Fruit fly (Drosophila melanogaster): ENCODE measurements around the gene fng.
A peak's percentile ranks its signal among the peaks of the same experiment; 100 is the strongest.

The fng gene

dm6 chr3L:20962455-20962854, 13.1 kb upstream of the fng start, which contains the start of gene CG10587:
TSS of gene CG10587 (minus strand) at chr3L:20962555.
- TF ChIP-seq ems (GFP tag; optimal IDR thresholded peaks at IDR 0.05) (no peak), HHEX (GFP tag; optimal IDR thresholded peaks at IDR 0.05) (no peak), GATAe (GFP tag; conservative IDR thresholded peaks at IDR 0.05) (no peak), tgo (GFP tag; IDR thresholded peaks at IDR 0.05) (no peak), YL-1 (GFP tag; optimal IDR thresholded peaks at IDR 0.05) (no peak)

- no peak for TF ChIP-seq CG8944 (GFP tag; optimal IDR thresholded peaks at IDR 0.05)
- TF ChIP-seq sima (GFP tag; optimal IDR thresholded peaks at IDR 0.05): no peak
- no peak for TF ChIP-seq bab2 (GFP tag; optimal IDR thresholded peaks at IDR 0.05)
- TF ChIP-seq onecut (GFP tag; IDR thresholded peaks at IDR 0.05): no peak
- no peak for TF ChIP-seq CG15011 (GFP tag; optimal IDR thresholded peaks at IDR 0.05)
- no peak for TF ChIP-seq CG6854 (GFP tag; optimal IDR thresholded peaks at IDR 0.05)
- TF ChIP-seq Stat92E (GFP tag; optimal IDR thresholded peaks at IDR 0.05): no peak
Observed at dm6 chr3L:20961286-20961685, 12.0 kb upstream of the fng start, which contains the start of gene CG11037. TSS of gene CG11037 (minus strand) at chr3L:20961386.

dm6 chr3L:20956650-20957049, 7.3 kb upstream of the fng start, which contains the start of the genes Sems and CG10588:
TSS of gene Sems (minus strand) at chr3L:20956750.
TSS of gene CG10588 (plus strand) at chr3L:20956934.
- TF ChIP-seq chn (GFP tag; optimal IDR thresholded peaks at IDR 0.05) (no peak), nmo (GFP tag; optimal IDR thresholded peaks at IDR 0.05) (no peak), CG30020 (tag; optimal IDR thresholded peaks at IDR 0.05) (no peak), CG12769 (tag; optimal IDR thresholded peaks at IDR 0.05) (no peak), CG8281 (tag; optimal IDR thresholded peaks at IDR 0.05) (no peak), CG17568 (GFP tag; optimal IDR thresholded peaks at IDR 0.05) (no peak), ken (GFP tag; IDR thresholded peaks at IDR 0.05) (no peak), sc (optimal IDR thresholded peaks at IDR 0.05) (no peak), sc (GFP tag; optimal IDR thresholded peaks at IDR 0.05) (no peak), CG3847 (GFP tag; IDR thresholded peaks at IDR 0.05) (no peak), CG13296 (GFP tag; optimal IDR thresholded peaks at IDR 0.05) (no peak), slou (GFP tag; optimal IDR thresholded peaks at IDR 0.05) (no peak)

dm6 chr3L:20954118-20954517, 4.8 kb upstream of the fng start:
- no peak for TF ChIP-seq Neu2 (GFP tag; optimal IDR thresholded peaks at IDR 0.05; ENCODE audit: borderline replicate concordance)
- no peak for TF ChIP-seq vvl (GFP tag; IDR thresholded peaks at IDR 0.05)
- TF ChIP-seq CHES-1-like (GFP tag; optimal IDR thresholded peaks at IDR 0.05): no peak
- TF ChIP-seq Med (GFP tag): no peak
- no peak for TF ChIP-seq Pdp1 (GFP tag; optimal IDR thresholded peaks at IDR 0.05)
- no peak for TF ChIP-seq Hr78 (GFP tag; optimal IDR thresholded peaks at IDR 0.05)
- TF ChIP-seq CG4282 (GFP tag; optimal IDR thresholded peaks at IDR 0.05): no peak
- no peak for TF ChIP-seq CG4617 (GFP tag; optimal IDR thresholded peaks at IDR 0.05; ENCODE audit: borderline replicate concordance)
- no peak for TF ChIP-seq Gug (GFP tag; IDR thresholded peaks at IDR 0.05)
- no peak for TF ChIP-seq pfk (GFP tag; optimal IDR thresholded peaks at IDR 0.05)
- no peak for TF ChIP-seq CG13287 (GFP tag; IDR thresholded peaks at IDR 0.05; ENCODE audit: partially characterized antibody)
- TF ChIP-seq CG6654 (GFP tag; optimal IDR thresholded peaks at IDR 0.05): no peak
- no peak for TF ChIP-seq CG11085 (GFP tag; IDR thresholded peaks at IDR 0.05)
- no peak for TF ChIP-seq CG7963 (GFP tag; IDR thresholded peaks at IDR 0.05; ENCODE audit: partially characterized antibody)
- TF ChIP-seq lab (GFP tag; optimal IDR thresholded peaks at IDR 0.05): peak; percentile 53
- TF ChIP-seq CG8290 (GFP tag; optimal IDR thresholded peaks at IDR 0.05): no peak
- TF ChIP-seq CG8290 (tag; optimal IDR thresholded peaks at IDR 0.05): peak in 1 of 2 experiments; percentile 12
- no peak for TF ChIP-seq insv (GFP tag; optimal IDR thresholded peaks at IDR 0.05)
- TF ChIP-seq CG8924 (tag; optimal IDR thresholded peaks at IDR 0.05): no peak
- TF ChIP-seq bbx (GFP tag; IDR thresholded peaks at IDR 0.05; ENCODE audit: partially characterized antibody): no peak
- TF ChIP-seq HmgZ (tag; optimal IDR thresholded peaks at IDR 0.05): no peak
- TF ChIP-seq CG17829 (tag; optimal IDR thresholded peaks at IDR 0.05): no peak
- no peak for TF ChIP-seq Aef1 (GFP tag; IDR thresholded peaks at IDR 0.05)
- TF ChIP-seq Oaz (GFP tag; IDR thresholded peaks at IDR 0.05): no peak

Measured in whole organism, embryonic.